Worm (Caenorhabditis elegans) whole organism, late embryonic: ENCODE data around the gene F31E9.3.

ENCODE experiments used
- C08G9.2 ChIP-seq: sonication (generic microtip); optimal IDR thresholded peaks from 2 replicates; lab custom pipeline; 2016; ENCODE audit warnings: mild to moderate bottlenecking, missing genetic modification characterization, moderate library complexity, missing compliant biosample characterization
- F13H6.1 ChIP-seq: sonication (generic microtip); optimal IDR thresholded peaks from 2 replicates; lab custom pipeline; 2016; ENCODE audit warnings: missing genetic modification characterization, missing compliant biosample characterization
- K09A11.1 ChIP-seq: sonication (generic microtip); optimal IDR thresholded peaks from 2 replicates; lab custom pipeline; 2017; ENCODE audit warnings: antibody characterized with exemption, mild to moderate bottlenecking, missing genetic modification characterization, missing compliant biosample characterization; ENCODE audit not compliant: insufficient read depth
- Y22D7AL.16 ChIP-seq: sonication (generic microtip); optimal IDR thresholded peaks from 2 replicates; lab custom pipeline; 2016; ENCODE audit warnings: missing genetic modification characterization, missing compliant biosample characterization
- ama-1 ChIP-seq: fragments of 150-350 bp; optimal IDR thresholded peaks from 2 replicates; lab custom pipeline; 2014
- ceh-19 ChIP-seq: fragments of 200-800 bp; sonication (Bioruptor generic); optimal IDR thresholded peaks from 2 replicates; lab custom pipeline; 2018; ENCODE audit warnings: mild to moderate bottlenecking, missing genetic modification characterization, missing compliant biosample characterization
- ceh-24 ChIP-seq: sonication (generic microtip); optimal IDR thresholded peaks from 2 replicates; lab custom pipeline; 2016; ENCODE audit warnings: mild to moderate bottlenecking, missing genetic modification characterization, missing compliant biosample characterization
- ceh-30 ChIP-seq: fragments of 150-350 bp; optimal IDR thresholded peaks from 2 replicates; lab custom pipeline; 2014; ENCODE audit warnings: missing biosample characterization, missing genetic modification characterization
- ceh-45 ChIP-seq: fragments of 200-800 bp; sonication (Bioruptor generic); IDR thresholded peaks from 2 replicates; pipeline ENCODE4 v1.3.6; 2022; ENCODE audit warnings: missing genetic modification reagents, missing genetic modification characterization, missing compliant biosample characterization
- ceh-48 ChIP-seq: sonication (generic microtip); optimal IDR thresholded peaks from 2 replicates; lab custom pipeline; 2016; ENCODE audit warnings: missing genetic modification characterization, inconsistent platforms, missing compliant biosample characterization
- ceh-6 ChIP-seq: fragments of 200-800 bp; sonication (Bioruptor generic); optimal IDR thresholded peaks from 2 replicates; lab custom pipeline; 2018; ENCODE audit warnings: mild to moderate bottlenecking, missing genetic modification characterization, missing compliant biosample characterization
- che-1 ChIP-seq: sonication (generic microtip); optimal IDR thresholded peaks from 2 replicates; lab custom pipeline; 2016; ENCODE audit warnings: mild to moderate bottlenecking, missing genetic modification characterization, missing compliant biosample characterization
- dve-1 ChIP-seq: sonication (generic microtip); optimal IDR thresholded peaks from 2 replicates; lab custom pipeline; 2017; ENCODE audit warnings: antibody characterized with exemption, mild to moderate bottlenecking, missing genetic modification characterization, missing compliant biosample characterization
- elt-2 ChIP-seq: sonication (generic microtip); optimal IDR thresholded peaks from 2 replicates; lab custom pipeline; 2016; ENCODE audit warnings: missing genetic modification reagents, missing genetic modification characterization, missing compliant biosample characterization
- elt-4 ChIP-seq: sonication (generic microtip); optimal IDR thresholded peaks from 2 replicates; lab custom pipeline; 2016; ENCODE audit warnings: missing genetic modification characterization, missing compliant biosample characterization
- fax-1 ChIP-seq: sonication (generic microtip); optimal IDR thresholded peaks from 2 replicates; lab custom pipeline; 2016; ENCODE audit warnings: missing genotype, missing genetic modification characterization, missing compliant biosample characterization
- fkh-10 ChIP-seq: fragments of 150-350 bp; optimal IDR thresholded peaks from 2 replicates; lab custom pipeline; 2014; ENCODE audit warnings: missing biosample characterization, missing genetic modification reagents, missing genetic modification characterization
- fkh-6 ChIP-seq: sonication (generic microtip); optimal IDR thresholded peaks from 2 replicates; lab custom pipeline; 2016; ENCODE audit warnings: missing genetic modification characterization, missing compliant biosample characterization
- gmeb-2 ChIP-seq: sonication (generic microtip); optimal IDR thresholded peaks from 2 replicates; lab custom pipeline; 2016; ENCODE audit warnings: missing genetic modification characterization, inconsistent platforms, missing compliant biosample characterization
- hlh-13 ChIP-seq: fragments of 200-800 bp; sonication (Bioruptor generic); optimal IDR thresholded peaks from 2 replicates; lab custom pipeline; 2018; ENCODE audit warnings: mild to moderate bottlenecking, missing genetic modification characterization, missing compliant biosample characterization
- hlh-15 ChIP-seq: sonication (generic microtip); optimal IDR thresholded peaks from 2 replicates; lab custom pipeline; 2016; ENCODE audit warnings: missing genetic modification characterization, missing compliant biosample characterization
- hlh-30 ChIP-seq: sonication (generic microtip); optimal IDR thresholded peaks from 2 replicates; lab custom pipeline; 2017; ENCODE audit warnings: antibody characterized with exemption, missing genetic modification characterization, missing compliant biosample characterization; ENCODE audit not compliant: insufficient read depth
- hlh-6 ChIP-seq: sonication (generic microtip); optimal IDR thresholded peaks from 2 replicates; lab custom pipeline; 2016; ENCODE audit warnings: missing genotype, missing genetic modification characterization, missing compliant biosample characterization
- lim-6 ChIP-seq: sonication (generic microtip); optimal IDR thresholded peaks from 2 replicates; lab custom pipeline; 2016; ENCODE audit warnings: missing genetic modification characterization, missing compliant biosample characterization
- lin-11 ChIP-seq: fragments of 200-800 bp; sonication (Bioruptor generic); optimal IDR thresholded peaks from 2 replicates; lab custom pipeline; 2018; ENCODE audit warnings: mild to moderate bottlenecking, missing genetic modification characterization, missing compliant biosample characterization
- madf-2 ChIP-seq: sonication (generic microtip); optimal IDR thresholded peaks from 2 replicates; lab custom pipeline; 2017; ENCODE audit warnings: missing genetic modification characterization, missing compliant biosample characterization
- mec-3 ChIP-seq: sonication (generic microtip); optimal IDR thresholded peaks from 2 replicates; lab custom pipeline; 2016; ENCODE audit warnings: borderline replicate concordance, missing genetic modification characterization, missing compliant biosample characterization
- nfya-1 ChIP-seq: sonication (generic microtip); optimal IDR thresholded peaks from 2 replicates; lab custom pipeline; 2017; ENCODE audit warnings: missing genetic modification characterization, mild to moderate bottlenecking, missing compliant biosample characterization, antibody characterized with exemption, moderate library complexity
- nhr-11 ChIP-seq: fragments of 150-350 bp; optimal IDR thresholded peaks from 2 replicates; lab custom pipeline; 2014; ENCODE audit warnings: missing biosample characterization, missing genetic modification characterization
- odd-2 ChIP-seq: sonication (generic microtip); optimal IDR thresholded peaks from 2 replicates; lab custom pipeline; 2017; ENCODE audit warnings: antibody characterized with exemption, mild to moderate bottlenecking, missing genetic modification characterization, missing compliant biosample characterization
- pag-3 ChIP-seq: sonication (generic microtip); optimal IDR thresholded peaks from 2 replicates; lab custom pipeline; 2016; ENCODE audit warnings: missing compliant biosample characterization, missing genetic modification characterization, borderline replicate concordance
- pax-1 ChIP-seq: fragments of 150-350 bp; optimal IDR thresholded peaks from 2 replicates; lab custom pipeline; 2014; ENCODE audit warnings: missing biosample characterization, missing genetic modification characterization
- pha-4 ChIP-seq: fragments of 150-350 bp; optimal IDR thresholded peaks from 2 replicates; lab custom pipeline; 2018; ENCODE audit warnings: missing biosample characterization, missing genetic modification reagents, missing genetic modification characterization
- pros-1 ChIP-seq: fragments of 150-350 bp; optimal IDR thresholded peaks from 2 replicates; lab custom pipeline; 2014; ENCODE audit warnings: missing biosample characterization, missing genetic modification reagents, missing genetic modification characterization
- rnt-1 ChIP-seq: sonication (generic microtip); optimal IDR thresholded peaks from 2 replicates; lab custom pipeline; 2016; ENCODE audit warnings: missing genetic modification characterization, missing compliant biosample characterization
- sdc-2 ChIP-seq: sonication (generic microtip); optimal IDR thresholded peaks from 2 replicates; lab custom pipeline; 2016; ENCODE audit warnings: missing genotype, missing genetic modification characterization, missing compliant biosample characterization
- sox-4 ChIP-seq: sonication (generic microtip); optimal IDR thresholded peaks from 2 replicates; lab custom pipeline; 2017; ENCODE audit warnings: mild to moderate bottlenecking, missing genetic modification characterization, inconsistent platforms, missing compliant biosample characterization
- syd-9 ChIP-seq: sonication (generic microtip); optimal IDR thresholded peaks from 2 replicates; lab custom pipeline; 2016; ENCODE audit warnings: mild to moderate bottlenecking, missing genetic modification characterization, moderate library complexity, missing compliant biosample characterization
- tbx-2 ChIP-seq: sonication (generic microtip); optimal IDR thresholded peaks from 2 replicates; lab custom pipeline; 2016; ENCODE audit warnings: missing genetic modification characterization, missing compliant biosample characterization
- tbx-7 ChIP-seq: sonication (generic microtip); optimal IDR thresholded peaks from 2 replicates; lab custom pipeline; 2016; ENCODE audit warnings: missing genotype, missing genetic modification characterization, missing compliant biosample characterization
- ttx-3 ChIP-seq: sonication (generic microtip); optimal IDR thresholded peaks from 2 replicates; lab custom pipeline; 2016; ENCODE audit warnings: missing genetic modification reagents, missing genetic modification characterization, missing compliant biosample characterization
- unc-55 ChIP-seq: sonication (generic microtip); optimal IDR thresholded peaks from 2 replicates; lab custom pipeline; 2017; ENCODE audit warnings: missing biosample characterization, missing genetic modification reagents, missing genetic modification characterization
- unc-86 ChIP-seq: sonication (generic microtip); optimal IDR thresholded peaks from 2 replicates; lab custom pipeline; 2016; ENCODE audit warnings: missing genetic modification characterization, missing compliant biosample characterization
- zip-5 ChIP-seq: sonication (generic microtip); optimal IDR thresholded peaks from 2 replicates; lab custom pipeline; 2016; ENCODE audit warnings: missing genetic modification characterization, missing compliant biosample characterization

The F31E9.3 gene

DNA sequence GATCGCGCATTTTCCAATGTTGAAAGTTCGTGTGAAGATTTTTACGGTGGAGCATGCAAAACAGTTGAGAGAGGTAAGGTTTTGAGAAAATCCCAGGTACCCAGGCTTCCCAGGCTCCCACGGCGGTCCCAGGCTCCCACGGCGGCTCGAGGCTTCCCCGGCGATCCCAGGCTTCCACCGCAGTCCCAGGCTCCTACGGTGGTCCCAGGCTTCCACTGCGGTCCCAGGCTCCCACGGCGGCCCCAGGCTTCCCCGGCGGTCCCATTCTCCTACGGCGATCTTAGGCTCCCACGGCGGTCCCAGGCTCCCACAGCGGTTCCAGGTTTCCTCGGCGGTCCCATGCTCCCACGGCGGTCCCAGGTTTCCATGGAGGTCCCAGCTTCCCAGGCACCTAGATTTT lies 1.5 kb downstream of the F31E9.3 start:
- TF ChIP-seq ceh-45 (no peak), mec-3 (tag; lab: Kevin White, UChicago) (no peak), fax-1 (tag; lab: Kevin White, UChicago) (no peak), gmeb-2 (no peak), odd-2 (tag; lab: Kevin White, UChicago) (no peak), ama-1 (no peak), tbx-7 (tag; lab: Kevin White, UChicago) (no peak), nhr-11 (tag; lab: Kevin White, UChicago) (no peak), F13H6.1 (tag; lab: Kevin White, UChicago) (no peak), lim-6 (no peak), pha-4 (tag; lab: Kevin White, UChicago) (no peak), lin-11 (no peak), syd-9 (no peak)

DNA sequence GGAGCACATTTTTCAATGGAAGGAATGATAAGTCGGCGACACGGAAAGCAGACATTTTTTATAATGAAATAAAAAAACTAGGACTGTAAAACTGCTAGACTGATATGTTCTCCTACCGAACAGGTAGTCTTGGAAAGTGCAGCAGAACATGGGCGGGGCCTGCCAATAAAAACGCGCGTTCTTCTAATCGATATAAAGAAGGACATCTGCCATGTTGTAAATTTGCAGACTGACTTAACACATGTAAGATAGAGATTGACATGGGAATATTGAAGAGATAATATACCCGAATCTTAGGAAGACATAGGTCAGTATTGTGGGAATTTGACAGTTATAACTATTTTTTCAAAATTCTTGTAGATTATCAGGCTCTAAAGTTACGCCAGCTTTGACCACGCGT lies 5.5 kb downstream of the F31E9.3 start, which contains the start of gene sdz-16:
TSS of gene sdz-16 (minus strand) at position 101 of the 400 bp plus-strand sequence.
- no peak for TF ChIP-seq fkh-10
- TF ChIP-seq C08G9.2 (tag; lab: Kevin White, UChicago), result no peak
- TF ChIP-seq che-1, result no peak
- TF ChIP-seq nfya-1, result no peak
- no peak for TF ChIP-seq ceh-45
- TF ChIP-seq sox-4, result no peak
- TF ChIP-seq hlh-30 (tag; lab: Kevin White, UChicago), result no peak
- TF ChIP-seq F13H6.1 (tag; lab: Kevin White, UChicago), result no peak
- no peak for TF ChIP-seq sdc-2 (tag; lab: Kevin White, UChicago)
- TF ChIP-seq zip-5, result no peak
- no peak for TF ChIP-seq unc-55 (GFP tag; lab: Kevin White, UChicago)
- TF ChIP-seq hlh-15 (tag; lab: Kevin White, UChicago), result no peak
- no peak for TF ChIP-seq elt-4 (tag; lab: Kevin White, UChicago)
- TF ChIP-seq ceh-24 (tag; lab: Kevin White, UChicago), result no peak
- TF ChIP-seq pag-3, result no peak

DNA sequence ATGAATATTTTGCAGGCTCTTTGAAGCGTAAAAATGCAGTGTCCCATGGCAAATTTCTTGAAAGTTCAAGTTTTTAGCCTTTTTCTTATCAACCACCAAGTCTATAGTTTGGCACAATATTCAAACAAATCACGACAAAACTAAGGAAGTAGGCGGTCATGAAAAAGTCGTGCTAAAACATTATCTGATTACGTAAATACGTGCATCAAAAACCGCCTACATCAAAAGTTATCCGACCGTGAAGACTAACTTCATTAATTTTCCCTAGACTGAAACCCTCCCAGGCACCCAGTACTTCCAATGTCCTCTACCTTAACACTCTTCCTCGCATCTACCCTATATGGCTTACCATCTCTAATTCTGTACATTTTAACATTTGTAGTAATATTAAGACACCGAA lies 6.1 kb downstream of the F31E9.3 start, which contains the start of gene srg-44:
TSS of gene srg-44 (plus strand) at position 301 of the 400 bp plus-strand sequence.
- TF ChIP-seq hlh-30 (tag; lab: Kevin White, UChicago) (no peak), ceh-24 (tag; lab: Kevin White, UChicago) (no peak), hlh-6 (tag; lab: Kevin White, UChicago) (no peak), odd-2 (tag; lab: Kevin White, UChicago) (no peak), dve-1 (no peak), ceh-6 (no peak), Y22D7AL.16 (tag; lab: Kevin White, UChicago) (no peak), lim-6 (no peak), syd-9 (no peak), unc-86 (no peak), fkh-6 (no peak), K09A11.1 (no peak), ceh-30 (tag; lab: Kevin White, UChicago) (no peak), madf-2 (tag; lab: Kevin White, UChicago) (no peak), rnt-1 (tag; lab: Kevin White, UChicago) (no peak), zip-5 (no peak), fax-1 (tag; lab: Kevin White, UChicago) (no peak), F13H6.1 (tag; lab: Kevin White, UChicago) (no peak), ttx-3 (tag; lab: Kevin White, UChicago) (no peak), tbx-2 (tag; lab: Kevin White, UChicago) (no peak)

DNA sequence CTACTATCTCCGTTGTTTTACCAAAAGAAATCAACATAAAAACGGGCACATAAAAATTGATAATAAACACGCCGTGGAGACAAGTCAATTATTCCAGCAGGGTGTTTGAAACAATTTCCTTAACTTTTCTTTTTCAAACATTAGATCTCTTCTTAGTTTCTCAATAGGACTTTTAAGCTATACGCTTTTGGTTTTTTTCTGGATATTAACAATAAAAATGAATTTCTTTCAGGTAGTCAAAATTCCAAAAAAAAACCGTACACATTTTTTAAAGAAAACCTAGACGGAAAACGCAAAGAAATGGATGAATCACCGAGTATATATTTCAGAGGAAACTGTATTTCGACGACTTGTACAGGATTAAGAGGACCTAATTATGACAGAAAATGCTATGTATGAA lies 8.9 kb downstream of the F31E9.3 start, which contains the start of gene fbxa-185:
TSS of gene fbxa-185 (plus strand) at position 301 of the 400 bp plus-strand sequence.
- TF ChIP-seq ceh-19 (GFP tag; lab: Kevin White, UChicago) (no peak), nfya-1 (no peak), tbx-2 (tag; lab: Kevin White, UChicago) (no peak), ceh-48 (tag; lab: Kevin White, UChicago) (no peak), elt-2 (tag; lab: Kevin White, UChicago) (no peak), madf-2 (tag; lab: Kevin White, UChicago) (no peak), pag-3 (no peak), ceh-6 (no peak), unc-55 (GFP tag; lab: Kevin White, UChicago) (no peak), pros-1 (no peak), hlh-15 (tag; lab: Kevin White, UChicago) (no peak), F13H6.1 (tag; lab: Kevin White, UChicago) (no peak), pax-1 (tag; lab: Kevin White, UChicago) (no peak), hlh-13 (GFP tag; lab: Kevin White, UChicago) (no peak), ceh-30 (tag; lab: Kevin White, UChicago) (no peak), ceh-45 (no peak), odd-2 (tag; lab: Kevin White, UChicago) (no peak)
